Worm (Caenorhabditis elegans): Measurements from ENCODE around the gene mrpl-16.
A peak's percentile ranks its signal among the peaks of the same experiment; 100 is the strongest.
"Not testable (repeated sequence)": the region's sequence is repeated elsewhere in the genome, so short reads cannot be mapped to it uniquely, and the experiment has no call there.

The mrpl-16 gene

DNA sequence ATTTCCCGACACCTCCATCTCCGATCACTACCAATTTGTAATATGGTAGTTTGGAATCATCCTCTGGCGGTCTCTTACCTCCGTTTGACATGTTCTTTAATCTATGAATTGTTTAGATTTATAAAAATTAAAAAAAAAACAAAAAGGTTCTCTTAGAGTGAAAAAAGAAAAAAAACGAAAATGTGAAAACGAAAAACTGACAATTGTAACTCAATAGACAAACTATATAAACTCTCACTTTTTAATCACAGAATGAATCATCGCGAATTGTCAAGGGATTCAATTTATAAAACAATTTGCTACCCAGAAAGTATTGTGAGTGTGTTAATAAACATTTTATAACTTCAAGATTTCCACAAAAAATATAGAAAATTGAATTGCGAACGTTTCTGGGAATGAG lies 35.8 kb downstream of the mrpl-16 start, which contains the start of gene ras-2 (continued):
- no peak for TF ChIP-seq hlh-26 (GFP tag; conservative IDR thresholded peaks at IDR 0.05)
- no peak for TF ChIP-seq lin-54 (GFP tag; optimal IDR thresholded peaks at IDR 0.05)
- TF ChIP-seq repo-1 (tag; optimal IDR thresholded peaks at IDR 0.05) = no peak
- no peak for TF ChIP-seq sea-2 (GFP tag; IDR thresholded peaks at IDR 0.05)
- TF ChIP-seq mcd-1 (GFP tag; IDR thresholded peaks at IDR 0.05) = no peak

- TF ChIP-seq F22D6.2 (tag; optimal IDR thresholded peaks at IDR 0.05) (no peak), sdz-38 (tag; optimal IDR thresholded peaks at IDR 0.05) (no peak), nhr-80 (tag; optimal IDR thresholded peaks at IDR 0.05) (peak; percentile 32), cebp-1 (GFP tag; IDR thresholded peaks at IDR 0.05) (no peak), cebp-1 (tag; optimal IDR thresholded peaks at IDR 0.05) (peak; percentile 48)
Observed at ce11 chrIII:4740820-4741219, 36.6 kb downstream of the mrpl-16 start.

DNA sequence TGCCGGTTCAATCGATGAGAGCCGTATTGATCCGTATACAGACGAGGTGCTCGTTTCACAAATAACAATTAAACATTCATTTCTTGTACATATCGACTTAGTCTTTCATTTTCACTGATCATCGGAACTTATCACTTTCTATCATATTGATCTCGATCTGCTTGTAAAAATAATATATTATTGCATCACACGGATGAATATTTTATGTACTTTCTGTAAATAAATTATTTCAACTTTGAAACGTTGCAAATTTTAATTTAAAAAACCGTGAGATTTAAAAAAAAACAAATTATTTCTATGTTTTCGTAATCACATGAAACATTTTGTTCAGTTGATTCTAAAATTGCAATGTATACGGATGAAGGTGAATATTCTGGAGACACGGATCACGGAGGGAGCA lies 38.4 kb downstream of the mrpl-16 start, which contains the start of gene twk-6:
twk-6 (plus strand) TSS at position 301 of the 400 bp plus-strand sequence.
- TF ChIP-seq athp-1 (tag; optimal IDR thresholded peaks at IDR 0.05); fkh-3 (tag; optimal IDR thresholded peaks at IDR 0.05); unc-62 (GFP tag; optimal IDR thresholded peaks at IDR 0.05): not testable (repeated sequence)

DNA sequence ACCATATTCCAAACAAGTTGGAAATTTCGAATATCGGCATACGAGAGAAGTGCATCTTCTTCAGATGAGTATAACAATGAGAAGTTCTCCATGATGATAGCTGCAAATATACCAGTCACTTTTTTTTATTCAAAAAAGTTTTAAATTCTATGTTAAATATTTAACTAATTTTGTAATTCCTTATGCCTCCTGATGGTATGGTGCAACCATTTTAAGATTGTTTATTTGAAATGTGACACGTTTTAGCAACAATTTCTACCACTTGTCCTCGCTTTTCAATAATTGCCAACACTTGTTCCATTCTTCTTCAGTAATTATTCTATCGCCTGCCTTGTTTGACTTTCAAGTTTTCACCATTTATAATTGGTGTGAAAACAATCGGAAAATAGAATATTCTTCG lies 41.7 kb downstream of the mrpl-16 start, which contains the start of gene F17C8.6:
F17C8.6 (minus strand) TSS at position 101 of the 400 bp plus-strand sequence.
- TF ChIP-seq gei-17 (GFP tag; optimal IDR thresholded peaks at IDR 0.05) (no peak), somi-1 (GFP tag; optimal IDR thresholded peaks at IDR 0.05) (no peak), nhr-120 (GFP tag; IDR thresholded peaks at IDR 0.05) (no peak)

ce11 chrIII:4748109-4748508 lies 43.9 kb downstream of the mrpl-16 start, which contains the start of gene col-89:
Gene col-89 (plus strand): TSS chrIII:4748127.
- TF ChIP-seq lag-1 (GFP tag; IDR thresholded peaks at IDR 0.05) (no peak), F52B5.7 (tag; optimal IDR thresholded peaks at IDR 0.05) (no peak), ztf-25 (GFP tag; IDR thresholded peaks at IDR 0.05) (no peak), F57C9.4 (tag; optimal IDR thresholded peaks at IDR 0.05) (no peak), akir-1 (GFP tag; optimal IDR thresholded peaks at IDR 0.05) (no peak), egl-18 (GFP tag; IDR thresholded peaks at IDR 0.05) (no peak)

DNA sequence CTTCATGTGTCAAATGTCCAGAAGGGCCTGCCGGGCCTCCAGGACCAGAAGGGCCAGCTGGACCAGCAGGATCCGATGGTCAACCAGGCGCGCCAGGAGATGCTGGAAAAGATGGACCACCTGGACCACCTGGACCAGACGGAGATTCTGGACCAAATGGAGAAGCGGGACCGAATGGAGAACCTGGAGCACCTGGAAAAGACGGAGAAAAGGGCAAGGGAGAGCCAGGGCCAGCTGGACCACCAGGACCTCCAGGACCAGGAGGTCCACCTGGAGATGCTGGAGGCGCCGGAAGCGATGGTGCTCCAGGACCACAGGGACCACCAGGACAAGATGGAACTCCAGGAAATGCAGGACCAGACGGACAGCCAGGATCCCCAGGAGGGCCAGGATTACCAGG lies 44.5 kb downstream of the mrpl-16 start:
- TF ChIP-seq egrh-3 (GFP tag; IDR thresholded peaks at IDR 0.05) (peak; percentile 90), F10E7.11 (tag; optimal IDR thresholded peaks at IDR 0.05) (no peak), zfh-2 (GFP tag; conservative IDR thresholded peaks at IDR 0.05) (peak; percentile 93), B0261.1 (tag; optimal IDR thresholded peaks at IDR 0.05) (no peak)

- peak; percentile 75 for TF ChIP-seq dox-1 (GFP tag; IDR thresholded peaks at IDR 0.05)
- TF ChIP-seq pbrm-1 (GFP tag; IDR thresholded peaks at IDR 0.05) = peak; percentile 68
- TF ChIP-seq madf-6 (GFP tag; IDR thresholded peaks at IDR 0.05) = peak; percentile 80
- peak; percentile 55 for TF ChIP-seq rcor-1 (GFP tag; IDR thresholded peaks at IDR 0.05)
- TF ChIP-seq ceh-100 (GFP tag; IDR thresholded peaks at IDR 0.05) = peak; percentile 52
- TF ChIP-seq D2030.7 (GFP tag; IDR thresholded peaks at IDR 0.05) = peak; percentile 58
- peak; percentile 82 for TF ChIP-seq hsf-1 (GFP tag; IDR thresholded peaks at IDR 0.05)
- peak; percentile 87 for TF ChIP-seq mcd-1 (GFP tag; IDR thresholded peaks at IDR 0.05)
- TF ChIP-seq Y95B8A.8 (GFP tag; IDR thresholded peaks at IDR 0.05) = 0 out of 2 replicates have a peak, but pooled peaks have one; percentile 23
- TF ChIP-seq C06A6.2 (GFP tag; conservative IDR thresholded peaks at IDR 0.05) = peak; percentile 41; the same call in 1 of the 2 replicates
- peak; percentile 39; the same call in 1 of the 2 replicates for TF ChIP-seq hmg-20 (GFP tag; IDR thresholded peaks at IDR 0.05)
- TF ChIP-seq K11D2.4 (GFP tag; IDR thresholded peaks at IDR 0.05) = peak; percentile 80
- TF ChIP-seq madf-3 (GFP tag; IDR thresholded peaks at IDR 0.05) = 0 out of 2 replicates have a peak, but pooled peaks have one; percentile 25
- TF ChIP-seq hmg-1.2 (GFP tag; IDR thresholded peaks at IDR 0.05) = peak; percentile 67
- peak; percentile 99 for TF ChIP-seq F33H1.4 (GFP tag; IDR thresholded peaks at IDR 0.05)
- TF ChIP-seq ceh-91 (GFP tag; IDR thresholded peaks at IDR 0.05) = peak; percentile 62
Observed at ce11 chrIII:4752569-4752968, 48.4 kb downstream of the mrpl-16 start.

Data from whole organism, young adult.